Worm (Caenorhabditis elegans) whole organism, L4/young adult: ENCODE measurements around the gene gst-41.

Experiments
- W03F9.2 ChIP-seq: fragments of 150-350 bp; optimal IDR thresholded peaks from 2 replicates; lab custom pipeline; 2014; ENCODE audit warnings: missing biosample characterization, missing genetic modification characterization
- dao-5 ChIP-seq: sonication (generic microtip); optimal IDR thresholded peaks from 2 replicates; lab custom pipeline; 2016; ENCODE audit warnings: missing genotype, missing genetic modification characterization, moderate library complexity, missing compliant biosample characterization
- him-1 ChIP-seq: sonication (generic microtip); optimal IDR thresholded peaks from 2 replicates; lab custom pipeline; 2016; ENCODE audit warnings: missing genotype, missing genetic modification reagents, missing genetic modification characterization, missing compliant biosample characterization

The gst-41 gene

DNA sequence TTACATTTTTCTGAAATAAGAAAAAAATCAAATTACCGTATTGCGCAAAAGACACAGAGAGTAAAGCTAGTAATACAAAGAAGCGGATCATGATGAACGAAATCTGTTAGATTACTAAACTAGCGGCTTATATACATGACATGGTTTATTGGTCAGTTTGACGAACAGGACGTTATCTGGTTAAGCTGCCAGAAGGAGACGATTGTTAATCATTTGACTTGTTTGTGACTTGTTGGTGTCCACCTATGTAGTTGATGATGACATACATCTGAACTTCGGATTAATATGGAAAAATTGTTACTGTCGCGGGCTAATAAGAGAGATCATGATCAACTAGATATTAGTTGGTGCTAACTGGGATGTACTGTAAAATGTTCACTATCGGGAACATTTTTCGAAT lies 993 bp upstream of the gst-41 start, which contains the start of gene cnc-9:
TSS of gene cnc-9 (minus strand) at position 101 of the 400 bp plus-strand sequence.
- TF ChIP-seq him-1 (tag; lab: Kevin White, UChicago) (no peak), W03F9.2 (tag; lab: Kevin White, UChicago) (no peak), dao-5 (tag; lab: Kevin White, UChicago) (no peak)

- no peak for TF ChIP-seq dao-5 (tag; lab: Kevin White, UChicago)
- no peak for TF ChIP-seq him-1 (tag; lab: Kevin White, UChicago)
- no peak for TF ChIP-seq W03F9.2 (tag; lab: Kevin White, UChicago)
Measured at ce11 chrV:7395359-7395758, 3.7 kb downstream of the gst-41 start, which contains the start of gene srx-9. Gene srx-9, minus strand, starts transcription at chrV:7395459.

DNA sequence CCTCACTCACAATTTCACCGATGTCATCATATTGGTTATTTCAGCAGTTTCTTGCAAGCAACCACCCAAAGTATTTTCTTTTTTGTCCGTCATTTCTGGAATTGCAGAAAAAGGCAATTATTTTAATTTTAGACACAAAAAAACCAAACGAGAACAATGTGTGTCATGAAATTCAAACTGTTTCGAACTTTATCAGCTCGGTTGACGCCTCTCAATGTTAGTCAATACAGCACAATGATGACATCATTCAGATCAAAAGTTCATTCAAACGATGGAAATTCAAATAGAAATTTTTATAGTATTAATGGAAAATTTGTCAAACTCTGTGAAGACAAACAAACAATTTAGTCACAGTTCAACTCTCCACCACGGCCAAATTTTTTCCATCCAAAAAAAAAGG lies 7.2 kb downstream of the gst-41 start, which contains the start of gene fbxa-105:
TSS of gene fbxa-105 (minus strand) at position 97 of the 400 bp plus-strand sequence.
- TF ChIP-seq dao-5 (tag; lab: Kevin White, UChicago): no peak
- TF ChIP-seq him-1 (tag; lab: Kevin White, UChicago): no peak
- TF ChIP-seq W03F9.2 (tag; lab: Kevin White, UChicago): no peak

ce11 chrV:7389771-7390170 lies 9.3 kb downstream of the gst-41 start, which contains the start of gene C02H6.1:
Gene C02H6.1, minus strand, starts transcription at chrV:7389871.
- no peak for TF ChIP-seq him-1 (tag; lab: Kevin White, UChicago)
- no peak for TF ChIP-seq dao-5 (tag; lab: Kevin White, UChicago)
- TF ChIP-seq W03F9.2 (tag; lab: Kevin White, UChicago): no peak

DNA sequence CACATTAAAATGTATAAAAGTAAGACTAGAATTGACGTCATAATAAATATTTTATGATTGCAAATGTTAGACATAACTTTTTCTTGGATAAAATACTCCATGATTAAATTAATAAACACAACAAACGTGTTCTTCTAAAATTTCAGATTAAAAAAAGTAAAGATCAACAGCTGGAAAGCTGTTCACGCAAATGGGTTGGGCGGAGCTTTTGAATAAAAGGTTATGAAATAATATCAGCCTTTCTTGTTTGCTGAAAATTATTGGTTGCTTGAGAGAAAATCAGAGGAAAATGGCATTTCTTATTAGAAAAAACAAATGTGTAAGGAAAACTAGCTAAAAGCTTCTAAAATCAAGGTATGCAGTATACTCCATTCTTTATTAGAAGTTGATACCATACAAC lies 11.3 kb downstream of the gst-41 start, which contains the start of gene C02H6.3:
TSS of gene C02H6.3 (minus strand) at position 101 of the 400 bp plus-strand sequence.
- TF ChIP-seq W03F9.2 (tag; lab: Kevin White, UChicago): no peak
- TF ChIP-seq him-1 (tag; lab: Kevin White, UChicago): no peak
- no peak for TF ChIP-seq dao-5 (tag; lab: Kevin White, UChicago)

ce11 chrV:7386052-7386573 lies 13.0 kb downstream of the gst-41 start, which contains the start of gene srp-6:
Gene srp-6, minus strand, starts transcription at chrV:7386102.
- TF ChIP-seq dao-5 (tag; lab: Kevin White, UChicago) (no peak), W03F9.2 (tag; lab: Kevin White, UChicago) (no peak), him-1 (tag; lab: Kevin White, UChicago) (no peak)

ce11 chrV:7381008-7381407 lies 18.1 kb downstream of the gst-41 start, which contains the start of gene C03G6.17:
Gene C03G6.17, minus strand, starts transcription at chrV:7381108.
- TF ChIP-seq him-1 (tag; lab: Kevin White, UChicago) (no peak), dao-5 (tag; lab: Kevin White, UChicago) (no peak), W03F9.2 (tag; lab: Kevin White, UChicago) (no peak)

DNA sequence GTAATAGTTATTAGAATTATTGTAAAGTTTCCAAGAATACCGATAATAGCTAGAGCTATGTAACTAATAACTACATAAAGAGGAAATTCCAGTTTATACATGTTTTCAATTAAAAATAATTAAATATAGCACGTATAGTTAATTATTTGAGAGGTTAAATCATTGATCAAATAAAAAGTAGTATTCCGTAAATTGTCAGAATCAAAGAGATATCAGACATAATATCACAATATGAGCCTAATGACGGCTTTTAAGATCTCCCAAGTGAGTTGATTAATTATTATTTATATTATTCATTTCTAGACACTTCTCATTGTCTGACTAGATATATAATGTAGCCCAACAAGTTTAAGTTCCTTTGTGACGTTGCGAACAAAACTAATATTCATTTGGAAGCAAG lies 19.7 kb downstream of the gst-41 start, which contains the start of gene srsx-24:
TSS of gene srsx-24 (minus strand) at position 101 of the 400 bp plus-strand sequence.
- TF ChIP-seq him-1 (tag; lab: Kevin White, UChicago) (no peak), dao-5 (tag; lab: Kevin White, UChicago) (no peak), W03F9.2 (tag; lab: Kevin White, UChicago) (no peak)

DNA sequence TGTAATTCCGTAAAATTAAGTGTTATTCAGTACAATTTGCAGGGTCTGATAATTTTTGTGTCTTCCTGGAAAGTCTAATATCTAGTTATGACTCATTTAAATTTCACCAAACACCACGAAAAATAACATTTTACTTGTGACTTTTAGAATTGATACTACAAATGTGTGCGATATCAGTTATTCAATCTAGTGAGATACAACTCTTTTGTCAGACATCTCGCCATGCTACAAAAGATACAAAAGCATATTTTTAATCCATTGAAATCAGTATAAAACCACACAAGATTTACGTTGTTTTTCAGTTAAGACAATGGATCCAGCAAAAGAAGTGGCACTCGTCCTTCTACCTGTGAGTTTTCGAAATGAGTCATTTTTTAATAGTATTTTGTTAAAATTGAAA lies 25.0 kb downstream of the gst-41 start, which contains the start of gene srx-56:
TSS of gene srx-56 (plus strand) at position 301 of the 400 bp plus-strand sequence.
- TF ChIP-seq W03F9.2 (tag; lab: Kevin White, UChicago) (no peak), dao-5 (tag; lab: Kevin White, UChicago) (no peak), him-1 (tag; lab: Kevin White, UChicago) (no peak)

DNA sequence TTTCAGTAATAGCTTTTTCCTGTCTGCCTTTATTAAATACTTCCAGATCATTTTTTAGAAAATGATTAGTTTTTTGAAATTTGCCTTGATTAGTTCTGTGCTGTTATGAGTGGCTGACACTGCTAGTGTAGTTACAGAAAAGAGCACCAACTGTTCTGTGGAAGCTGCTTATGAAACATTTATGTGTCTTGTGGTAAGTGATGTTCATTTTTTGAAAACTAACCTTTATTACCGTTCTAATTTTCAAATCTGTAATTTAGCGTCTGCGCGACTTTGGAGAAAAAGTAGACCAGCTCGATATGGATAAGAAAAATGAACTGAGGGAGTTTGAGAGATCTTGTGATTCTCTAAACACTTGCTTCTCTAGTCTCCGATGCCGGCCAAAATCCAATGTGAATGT lies 29.5 kb downstream of the gst-41 start, which contains the start of gene srj-14:
TSS of gene srj-14 (plus strand) at position 131 of the 400 bp plus-strand sequence.
- TF ChIP-seq him-1 (tag; lab: Kevin White, UChicago) (no peak), dao-5 (tag; lab: Kevin White, UChicago) (no peak), W03F9.2 (tag; lab: Kevin White, UChicago) (no peak)

ce11 chrV:7364951-7365350 lies 34.2 kb downstream of the gst-41 start, which contains the start of gene exc-13:
Gene exc-13, plus strand, starts transcription at chrV:7365251.
- TF ChIP-seq him-1 (tag; lab: Kevin White, UChicago) (no peak), dao-5 (tag; lab: Kevin White, UChicago) (no peak), W03F9.2 (tag; lab: Kevin White, UChicago) (no peak)

DNA sequence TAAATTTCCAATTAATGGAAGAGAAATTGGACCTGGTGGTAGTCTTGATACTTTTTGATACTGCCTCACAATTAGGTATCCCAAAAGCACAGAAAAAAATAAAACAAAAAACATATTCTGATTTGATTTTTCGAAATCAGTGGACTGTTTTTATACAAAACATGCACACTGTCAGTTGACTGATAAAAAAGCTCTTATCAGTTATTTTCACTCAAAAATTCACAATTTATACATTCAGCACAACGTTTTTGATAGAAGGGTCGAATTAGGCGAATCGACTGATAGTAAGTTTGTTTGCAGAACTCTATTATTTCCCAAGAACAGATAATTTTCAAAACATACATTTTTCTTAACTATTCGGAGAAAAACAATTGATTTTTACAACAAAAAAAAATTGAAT lies 35.0 kb downstream of the gst-41 start, which contains the start of gene cyp-35A2:
TSS of gene cyp-35A2 (minus strand) at position 124 of the 400 bp plus-strand sequence.
- TF ChIP-seq W03F9.2 (tag; lab: Kevin White, UChicago) (no peak), dao-5 (tag; lab: Kevin White, UChicago) (no peak), him-1 (tag; lab: Kevin White, UChicago) (no peak)

- no peak for TF ChIP-seq dao-5 (tag; lab: Kevin White, UChicago)
- no peak for TF ChIP-seq him-1 (tag; lab: Kevin White, UChicago)
- no peak for TF ChIP-seq W03F9.2 (tag; lab: Kevin White, UChicago)
Measured at ce11 chrV:7361673-7362072, 37.4 kb downstream of the gst-41 start, which contains the start of gene cyp-35A1. Gene cyp-35A1, minus strand, starts transcription at chrV:7361773.
